Worm (Caenorhabditis elegans) whole organism, late embryonic: ENCODE measurements around the gene Y43H11AL.1.

Source experiments
- che-1 ChIP-seq: sonication (generic microtip); optimal IDR thresholded peaks from 2 replicates; lab custom pipeline; 2016; ENCODE audit warnings: mild to moderate bottlenecking, missing genetic modification characterization, missing compliant biosample characterization
- dve-1 ChIP-seq: sonication (generic microtip); optimal IDR thresholded peaks from 2 replicates; lab custom pipeline; 2017; ENCODE audit warnings: antibody characterized with exemption, mild to moderate bottlenecking, missing genetic modification characterization, missing compliant biosample characterization
- rnt-1 ChIP-seq: sonication (generic microtip); optimal IDR thresholded peaks from 2 replicates; lab custom pipeline; 2016; ENCODE audit warnings: missing genetic modification characterization, missing compliant biosample characterization
- syd-9 ChIP-seq: sonication (generic microtip); optimal IDR thresholded peaks from 2 replicates; lab custom pipeline; 2016; ENCODE audit warnings: mild to moderate bottlenecking, missing genetic modification characterization, moderate library complexity, missing compliant biosample characterization

ce11 chrII:237721-238120 is 5.2 kb upstream of the Y43H11AL.1 start, which contains the start of gene laat-1:
- TF ChIP-seq che-1 (no peak), rnt-1 (tag; lab: Kevin White, UChicago) (no peak), dve-1 (tag; lab: Kevin White, UChicago) (no peak), syd-9 (no peak)
